Fruit fly (Drosophila melanogaster): ENCODE results near the gene Kah.

The Kah gene

DNA sequence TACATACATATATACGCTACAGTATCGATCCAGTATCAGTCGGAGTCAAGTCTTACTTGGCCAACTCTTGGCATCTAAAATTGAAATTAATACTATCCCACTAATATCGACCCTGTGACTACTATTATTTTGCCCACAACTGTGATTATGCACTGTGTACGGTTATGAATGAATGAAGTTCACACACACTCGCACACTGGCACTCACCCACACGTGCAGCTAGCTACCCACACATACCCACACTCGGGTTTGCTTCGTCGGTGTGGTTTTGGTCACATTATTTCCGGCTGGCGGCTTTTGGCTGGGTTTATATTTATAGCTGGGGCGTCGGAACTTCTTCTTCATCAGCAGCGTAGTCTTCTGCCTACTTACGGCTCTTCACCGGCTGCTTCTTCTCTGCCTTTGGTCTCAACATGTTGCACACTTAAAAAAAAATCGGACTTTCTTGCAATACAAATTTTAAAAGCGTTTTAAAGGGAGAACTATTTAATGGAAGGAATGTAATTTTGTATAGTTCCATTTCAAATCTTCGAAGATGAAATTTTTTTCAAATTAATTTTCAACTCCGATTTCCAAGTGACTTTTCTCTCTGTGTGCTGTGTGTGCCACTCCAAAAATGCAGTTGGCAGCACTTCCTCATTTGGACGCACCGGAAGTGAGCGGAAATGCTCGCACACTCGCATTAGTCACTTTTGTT is 45.4 kb upstream of the Kah start:
- TF ChIP-seq CG32121 (GFP tag; IDR thresholded peaks at IDR 0.05) (peak; percentile 92), CG4496 (GFP tag; IDR thresholded peaks at IDR 0.05) (peak; percentile 92), CG14655 (GFP tag; optimal IDR thresholded peaks at IDR 0.05) (peak; percentile 91), gl (tag; optimal IDR thresholded peaks at IDR 0.05) (peak; percentile 44), EcR (GFP tag; optimal IDR thresholded peaks at IDR 0.05) (no peak), fd96Ca (GFP tag; IDR thresholded peaks at IDR 0.05) (peak; percentile 87), CG13204 (GFP tag; optimal IDR thresholded peaks at IDR 0.05) (peak; percentile 7), CG17806 (tag; optimal IDR thresholded peaks at IDR 0.05) (peak; percentile 82), Snoo (tag; optimal IDR thresholded peaks at IDR 0.05) (peak; percentile 72), rn (GFP tag; IDR thresholded peaks at IDR 0.05) (peak; percentile 83), D1 (tag; optimal IDR thresholded peaks at IDR 0.05) (no peak), CG9948 (tag; optimal IDR thresholded peaks at IDR 0.05) (peak; percentile 80), Ets98B (GFP tag; IDR thresholded peaks at IDR 0.05) (peak; percentile 91), Pif1A (GFP tag; optimal IDR thresholded peaks at IDR 0.05) (peak; percentile 82), CG12605 (GFP tag; IDR thresholded peaks at IDR 0.05) (peak; percentile 72), CG10348 (GFP tag; IDR thresholded peaks at IDR 0.05) (peak; percentile 40; the same call in 1 of the 2 replicates), CG34367 (tag; optimal IDR thresholded peaks at IDR 0.05) (peak; percentile 76), CG8159 (tag; optimal IDR thresholded peaks at IDR 0.05) (peak; percentile 85), CG8301 (tag; optimal IDR thresholded peaks at IDR 0.05) (peak; percentile 91), CG15710 (tag; optimal IDR thresholded peaks at IDR 0.05) (peak; percentile 75), Pif1B (GFP tag; optimal IDR thresholded peaks at IDR 0.05) (peak; percentile 75)

- TF ChIP-seq CG17806 (tag; optimal IDR thresholded peaks at IDR 0.05) (peak; percentile 71), fd96Ca (GFP tag; IDR thresholded peaks at IDR 0.05) (peak; percentile 95), CG4496 (GFP tag; IDR thresholded peaks at IDR 0.05) (peak; percentile 92), Pif1A (GFP tag; optimal IDR thresholded peaks at IDR 0.05) (peak; percentile 78), CG32121 (GFP tag; IDR thresholded peaks at IDR 0.05) (peak; percentile 89), D1 (tag; optimal IDR thresholded peaks at IDR 0.05) (peak; percentile 10), CG13204 (GFP tag; optimal IDR thresholded peaks at IDR 0.05) (no peak), CG14655 (GFP tag; optimal IDR thresholded peaks at IDR 0.05) (peak; percentile 82), CG12605 (GFP tag; IDR thresholded peaks at IDR 0.05) (peak; percentile 79), rn (GFP tag; IDR thresholded peaks at IDR 0.05) (peak; percentile 74), CG8301 (tag; optimal IDR thresholded peaks at IDR 0.05) (peak; percentile 85), CG8159 (tag; optimal IDR thresholded peaks at IDR 0.05) (peak; percentile 66), CG15710 (tag; optimal IDR thresholded peaks at IDR 0.05) (peak; percentile 66), EcR (GFP tag; optimal IDR thresholded peaks at IDR 0.05) (no peak), Snoo (tag; optimal IDR thresholded peaks at IDR 0.05) (no peak), CG9948 (tag; optimal IDR thresholded peaks at IDR 0.05) (peak; percentile 42), Pif1B (GFP tag; optimal IDR thresholded peaks at IDR 0.05) (peak; percentile 60), Ets98B (GFP tag; IDR thresholded peaks at IDR 0.05) (peak; percentile 85), CG10348 (GFP tag; IDR thresholded peaks at IDR 0.05) (peak; percentile 27; the same call in 1 of the 2 replicates), gl (tag; optimal IDR thresholded peaks at IDR 0.05) (no peak), CG34367 (tag; optimal IDR thresholded peaks at IDR 0.05) (peak; percentile 48)
Observed at dm6 chr3L:633272-634254, 44.5 kb upstream of the Kah start.

DNA sequence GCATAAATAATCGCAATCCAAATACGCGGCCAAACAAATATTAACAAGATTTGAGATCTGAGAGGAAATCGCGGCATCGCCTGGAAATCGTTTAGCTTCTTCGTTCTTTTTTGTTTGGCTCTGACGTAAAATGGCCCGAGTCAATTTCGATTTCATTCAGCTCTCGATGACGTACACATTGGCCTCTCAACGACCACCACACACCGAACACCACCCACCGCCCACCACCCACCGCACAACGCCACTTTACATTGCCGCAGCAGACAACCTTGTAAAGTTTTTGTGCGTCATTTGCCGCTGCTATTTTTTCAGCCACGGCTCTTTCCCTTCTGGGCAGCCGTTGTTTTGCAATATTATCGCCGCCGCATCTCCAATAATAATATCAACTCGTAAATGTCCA is 43.0 kb upstream of the Kah start:
- TF ChIP-seq CG9948 (tag; optimal IDR thresholded peaks at IDR 0.05) = no peak
- no peak for TF ChIP-seq CG32121 (GFP tag; IDR thresholded peaks at IDR 0.05)
- no peak for TF ChIP-seq gl (tag; optimal IDR thresholded peaks at IDR 0.05)
- no peak for TF ChIP-seq CG8301 (tag; optimal IDR thresholded peaks at IDR 0.05)
- TF ChIP-seq CG12605 (GFP tag; IDR thresholded peaks at IDR 0.05) = no peak
- TF ChIP-seq rn (GFP tag; IDR thresholded peaks at IDR 0.05) = no peak
- TF ChIP-seq Pif1A (GFP tag; optimal IDR thresholded peaks at IDR 0.05) = no peak
- TF ChIP-seq CG8159 (tag; optimal IDR thresholded peaks at IDR 0.05) = no peak
- no peak for TF ChIP-seq CG14655 (GFP tag; optimal IDR thresholded peaks at IDR 0.05)

- TF ChIP-seq CG15710 (tag; optimal IDR thresholded peaks at IDR 0.05) (no peak), rn (GFP tag; IDR thresholded peaks at IDR 0.05) (no peak), CG17806 (tag; optimal IDR thresholded peaks at IDR 0.05) (no peak), CG32121 (GFP tag; IDR thresholded peaks at IDR 0.05) (no peak), CG10348 (GFP tag; IDR thresholded peaks at IDR 0.05) (no peak), CG9948 (tag; optimal IDR thresholded peaks at IDR 0.05) (no peak), CG12605 (GFP tag; IDR thresholded peaks at IDR 0.05) (no peak), CG4496 (GFP tag; IDR thresholded peaks at IDR 0.05) (peak; percentile 17; the same call in 1 of the 3 replicates)
Observed at dm6 chr3L:630666-631065, 41.6 kb upstream of the Kah start.

DNA sequence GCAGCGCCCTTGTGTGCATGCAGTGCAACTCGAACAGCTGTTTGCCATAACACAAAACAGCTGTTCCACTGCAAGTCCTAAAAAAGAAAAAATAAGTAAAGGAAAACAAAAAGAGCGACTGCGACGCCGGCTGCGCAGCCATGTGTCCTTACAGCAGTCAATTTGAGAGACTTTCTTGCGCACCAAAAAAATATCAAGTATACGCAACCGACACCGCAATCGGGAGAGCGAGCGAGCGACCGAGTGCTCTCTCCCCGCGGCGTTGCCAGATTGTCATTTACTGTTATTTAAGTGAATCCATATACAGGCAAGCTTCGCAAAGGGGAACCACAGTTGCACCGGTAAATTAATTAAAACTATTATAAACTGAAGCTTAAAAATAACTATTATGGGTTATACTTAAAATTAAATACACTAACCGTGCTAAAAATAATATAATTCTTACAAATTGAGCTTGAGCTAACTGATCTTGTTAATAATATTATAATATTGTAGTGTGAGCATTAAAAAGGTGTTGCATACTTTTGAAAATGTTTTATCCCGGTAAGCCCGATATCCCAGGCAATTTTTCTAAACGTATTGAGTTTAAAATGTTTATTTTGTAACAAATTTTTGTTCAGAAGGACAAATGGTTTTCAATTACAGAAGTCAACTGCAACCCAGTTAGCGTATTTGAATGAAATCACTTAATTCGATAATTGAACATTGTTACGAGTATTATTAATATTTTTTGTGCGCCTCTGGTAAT is 41.0 kb upstream of the Kah start:
- TF ChIP-seq CG12605 (GFP tag; IDR thresholded peaks at IDR 0.05) = peak; percentile 27; the same call in 1 of the 2 replicates
- peak; percentile 17 for TF ChIP-seq CG8301 (tag; optimal IDR thresholded peaks at IDR 0.05)
- no peak for TF ChIP-seq rn (GFP tag; IDR thresholded peaks at IDR 0.05)
- TF ChIP-seq Ets98B (GFP tag; IDR thresholded peaks at IDR 0.05) = peak; percentile 58; the same call in 1 of the 2 replicates
- TF ChIP-seq CG32121 (GFP tag; IDR thresholded peaks at IDR 0.05) = no peak
- TF ChIP-seq Pif1A (GFP tag; optimal IDR thresholded peaks at IDR 0.05) = no peak
- TF ChIP-seq CG4496 (GFP tag; IDR thresholded peaks at IDR 0.05) = peak; percentile 76
- TF ChIP-seq CG8159 (tag; optimal IDR thresholded peaks at IDR 0.05) = peak; percentile 6
- no peak for TF ChIP-seq CG17806 (tag; optimal IDR thresholded peaks at IDR 0.05)
- no peak for TF ChIP-seq CG10348 (GFP tag; IDR thresholded peaks at IDR 0.05)
- TF ChIP-seq Snoo (tag; optimal IDR thresholded peaks at IDR 0.05) = peak; percentile 29
